Fruit fly (Drosophila melanogaster) whole organism, adult: ENCODE data around the gene can.

Source experiments
- CG7045 ChIP-seq: fragments of 200-800 bp; sonication (Bioruptor generic); optimal IDR thresholded peaks from 2 replicates; lab custom pipeline; 2017; ENCODE audit warnings: missing biosample characterization, mild to moderate bottlenecking, missing genetic modification characterization
- Hr96 ChIP-seq: fragments of 200-800 bp; sonication (Bioruptor generic); optimal IDR thresholded peaks from 2 replicates; lab custom pipeline; 2016; ENCODE audit warnings: missing biosample characterization, missing genetic modification characterization
- Mnt ChIP-seq: fragments of 200-800 bp; sonication (Bioruptor generic); optimal IDR thresholded peaks from 2 replicates; lab custom pipeline; 2016; ENCODE audit warnings: missing biosample characterization, mild to moderate bottlenecking, missing genetic modification characterization
- bab1 ChIP-seq: fragments of 200-800 bp; sonication (Bioruptor generic); optimal IDR thresholded peaks from 3 replicates; lab custom pipeline; 2019; ENCODE audit warnings: missing biosample characterization, mild to moderate bottlenecking, missing genetic modification characterization, moderate library complexity
- cic ChIP-seq: fragments of 200-800 bp; sonication (Bioruptor generic); optimal IDR thresholded peaks from 2 replicates; lab custom pipeline; 2017; ENCODE audit warnings: missing biosample characterization, mild to moderate bottlenecking, missing genetic modification characterization, moderate library complexity
- ovo ChIP-seq: fragments of 200-800 bp; sonication (Bioruptor generic); optimal IDR thresholded peaks from 2 replicates; lab custom pipeline; 2016; ENCODE audit warnings: missing biosample characterization, missing genetic modification characterization
- toe ChIP-seq: fragments of 200-800 bp; sonication (Bioruptor generic); optimal IDR thresholded peaks from 2 replicates; lab custom pipeline; 2016; ENCODE audit warnings: missing biosample characterization, missing genetic modification characterization

dm6 chr3L:10296226-10296625, 29.3 kb upstream of the can start:
- TF ChIP-seq cic (GFP tag; lab: Kevin White, UChicago) (no peak), toe (GFP tag; lab: Kevin White, UChicago) (no peak), ovo (no peak), CG7045 (GFP tag; lab: Kevin White, UChicago) (no peak), Mnt (GFP tag; lab: Kevin White, UChicago) (no peak), Hr96 (GFP tag; lab: Kevin White, UChicago) (no peak), bab1 (GFP tag; lab: Kevin White, UChicago) (no peak)
